Fruit fly (Drosophila melanogaster) S2 (cell line): ENCODE measurements around the gene CG14325.

Experiments
- CG8478 ChIP-seq: fragments of >200 bp; optimal IDR thresholded peaks from 2 replicates; lab custom pipeline; 2018
- CTCF ChIP-seq, 2 experiments: fragments of >200 bp; optimal IDR thresholded peaks; 2 replicates each; lab custom pipeline; 2018

DNA sequence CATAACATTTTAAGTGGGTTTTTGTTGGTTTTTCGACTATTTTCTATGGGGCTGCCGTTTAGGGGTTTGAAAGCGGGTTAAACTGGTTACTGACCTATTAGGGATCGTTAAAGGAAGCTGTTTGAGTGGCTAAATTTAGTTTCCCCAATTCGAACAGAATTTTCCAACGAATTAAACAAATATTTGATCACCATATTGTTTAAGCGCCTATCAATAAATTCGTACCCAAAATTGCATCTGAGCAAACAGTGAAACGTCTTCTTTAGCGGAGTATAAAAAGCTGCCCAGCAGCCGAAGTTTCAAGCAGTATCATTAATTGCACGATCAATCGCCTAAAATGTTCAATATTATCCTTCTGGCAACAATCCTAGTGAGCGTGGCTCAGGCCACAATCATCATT, 32.8 kb upstream of the CG14325 start, which contains the start of gene Sgs5bis:
- TF ChIP-seq CTCF (optimal IDR thresholded peaks at IDR 0.05; lab: Kevin White, UChicago) = no peak
- TF ChIP-seq CG8478 (lab: Kevin White, UChicago) = no peak
